Worm (Caenorhabditis elegans) whole organism, early embryonic: ENCODE data around the gene ctf-4.

Source experiments
- B0310.2 ChIP-seq: sonication (generic microtip); optimal IDR thresholded peaks from 2 replicates; lab custom pipeline; 2016; ENCODE audit warnings: mild to moderate bottlenecking, missing genetic modification characterization, missing compliant biosample characterization
- ama-1 ChIP-seq: fragments of 150-350 bp; optimal IDR thresholded peaks from 2 replicates; lab custom pipeline; 2014
- ceh-13 ChIP-seq: fragments of 200-800 bp; sonication (Bioruptor generic); optimal IDR thresholded peaks from 2 replicates; lab custom pipeline; 2018; ENCODE audit warnings: mild to moderate bottlenecking, missing genetic modification characterization, missing compliant biosample characterization
- ets-7 ChIP-seq: sonication (generic microtip); optimal IDR thresholded peaks from 2 replicates; lab custom pipeline; 2016; ENCODE audit warnings: missing genotype, missing genetic modification characterization, missing compliant biosample characterization
- scrt-1 ChIP-seq: fragments of 200-800 bp; sonication (Bioruptor generic); IDR thresholded peaks from 2 replicates; pipeline ENCODE4 v1.3.6; 2022; ENCODE audit warnings: missing genetic modification characterization, missing compliant biosample characterization
- tbx-11 ChIP-seq: fragments of 200-800 bp; sonication (Bioruptor generic); IDR thresholded peaks from 2 replicates; pipeline ENCODE4 v1.3.6; 2022; ENCODE audit warnings: missing genetic modification characterization, missing compliant biosample characterization
- tra-4 ChIP-seq: sonication (generic microtip); optimal IDR thresholded peaks from 2 replicates; lab custom pipeline; 2017; ENCODE audit warnings: missing genetic modification characterization, missing compliant biosample characterization

ce11 chrV:11000650-11001049, 35.3 kb upstream of the ctf-4 start, which contains the start of gene isy-1:
- no peak for TF ChIP-seq scrt-1 (GFP tag; lab: Robert Waterston, UW)
- TF ChIP-seq tra-4 (tag; lab: Kevin White, UChicago) = no peak
- TF ChIP-seq tbx-11 = no peak
- TF ChIP-seq ceh-13 = no peak
- no peak for TF ChIP-seq ama-1 (lab: Kevin White, UChicago)
- no peak for TF ChIP-seq ets-7 (tag; lab: Kevin White, UChicago)
- no peak for TF ChIP-seq B0310.2 (tag; lab: Kevin White, UChicago)
